Fruit fly (Drosophila melanogaster) whole organism, prepupa: ENCODE measurements around the gene CG12995.

Source experiments
- CG31627 ChIP-seq: fragments of 200-800 bp; sonication (Bioruptor generic); optimal IDR thresholded peaks from 3 replicates; lab custom pipeline; 2016; ENCODE audit warnings: missing biosample characterization, missing genetic modification characterization
- CG6276 ChIP-seq: fragments of 200-800 bp; sonication (Bioruptor generic); optimal IDR thresholded peaks from 2 replicates; lab custom pipeline; 2017; ENCODE audit warnings: missing biosample characterization, mild to moderate bottlenecking, missing genetic modification characterization
- Lpt ChIP-seq: fragments of 200-800 bp; sonication (Bioruptor generic); optimal IDR thresholded peaks from 3 replicates; lab custom pipeline; 2016; ENCODE audit warnings: missing biosample characterization, missing genetic modification characterization
- OdsH ChIP-seq: fragments of 200-800 bp; sonication (Bioruptor generic); optimal IDR thresholded peaks from 3 replicates; lab custom pipeline; 2016; ENCODE audit warnings: missing biosample characterization, missing genetic modification characterization
- Smox ChIP-seq: fragments of 200-800 bp; sonication (Bioruptor generic); optimal IDR thresholded peaks from 3 replicates; lab custom pipeline; 2016; ENCODE audit warnings: missing biosample characterization, missing genetic modification characterization
- fkh ChIP-seq: fragments of 200-800 bp; sonication (Bioruptor generic); optimal IDR thresholded peaks from 3 replicates; lab custom pipeline; 2017; ENCODE audit warnings: missing biosample characterization, mild to moderate bottlenecking, missing genetic modification characterization, moderate library complexity
- net ChIP-seq: fragments of 200-800 bp; sonication (Bioruptor generic); optimal IDR thresholded peaks from 3 replicates; lab custom pipeline; 2016; ENCODE audit warnings: missing biosample characterization, missing genetic modification characterization

dm6 chrX:17218232-17218951, 8.6 kb upstream of the CG12995 start, which contains the start of gene CG12998:
- TF ChIP-seq CG6276 (peak; percentile 3), net (GFP tag; lab: Kevin White, UChicago) (peak; percentile 45), OdsH (GFP tag; lab: Kevin White, UChicago) (peak; percentile 38), Lpt (no peak), fkh (no peak), CG31627 (GFP tag; lab: Kevin White, UChicago) (no peak), Smox (GFP tag; lab: Kevin White, UChicago) (no peak)
